Worm (Caenorhabditis elegans) whole organism, young adult: ENCODE data around the gene C16C8.10.
"Not testable (repeated sequence)": the region's sequence is repeated elsewhere in the genome, so short reads cannot be mapped to it uniquely, and the experiment has no call there.

Source experiments
- B0261.1 ChIP-seq: sonication (generic microtip); optimal IDR thresholded peaks from 2 replicates; lab custom pipeline; 2016; ENCODE audit warnings: mild to moderate bottlenecking, missing genetic modification characterization, moderate library complexity, missing compliant biosample characterization
- C17E4.6 ChIP-seq: fragments of 200-800 bp; sonication (Bioruptor generic); IDR thresholded peaks from 2 replicates; pipeline ENCODE4 v1.3.6; 2022; ENCODE audit warnings: missing genetic modification reagents, missing genetic modification characterization, missing compliant biosample characterization
- D2030.7 ChIP-seq: fragments of 200-800 bp; sonication (Bioruptor generic); IDR thresholded peaks from 2 replicates; pipeline ENCODE4 v1.3.6; 2022; ENCODE audit warnings: missing genetic modification reagents, missing genetic modification characterization, missing compliant biosample characterization
- F23B12.7 ChIP-seq: sonication (generic microtip); optimal IDR thresholded peaks from 2 replicates; lab custom pipeline; 2017; ENCODE audit warnings: missing genetic modification characterization, mild to moderate bottlenecking, missing compliant biosample characterization, antibody characterized with exemption, moderate library complexity; ENCODE audit not compliant: insufficient read depth
- F49E8.2 ChIP-seq: sonication (generic microtip); optimal IDR thresholded peaks from 3 replicates; lab custom pipeline; 2017; ENCODE audit warnings: missing genetic modification characterization, mild to moderate bottlenecking, missing compliant biosample characterization, antibody characterized with exemption, moderate library complexity; ENCODE audit not compliant: insufficient read depth
- Y56A3A.18 ChIP-seq: fragments of 200-800 bp; sonication (Bioruptor generic); IDR thresholded peaks from 2 replicates; pipeline ENCODE4 v1.3.6; 2022; ENCODE audit warnings: missing genetic modification reagents, missing genetic modification characterization, missing compliant biosample characterization
- aptf-2 ChIP-seq: fragments of 200-800 bp; sonication (Bioruptor generic); conservative IDR thresholded peaks from 2 replicates; pipeline ENCODE4 v1.3.6; 2022; ENCODE audit warnings: missing genetic modification reagents, missing genetic modification characterization, missing compliant biosample characterization
- athp-1 ChIP-seq: sonication (generic microtip); optimal IDR thresholded peaks from 2 replicates; lab custom pipeline; 2017; ENCODE audit warnings: mild to moderate bottlenecking, missing genetic modification characterization, missing compliant biosample characterization
- attf-3 ChIP-seq: fragments of 200-800 bp; sonication (Bioruptor generic); conservative IDR thresholded peaks from 2 replicates; pipeline ENCODE4 v1.3.6; 2022; ENCODE audit warnings: missing genetic modification reagents, missing genetic modification characterization, missing compliant biosample characterization
- attf-5 ChIP-seq: fragments of 200-800 bp; sonication (Bioruptor generic); optimal IDR thresholded peaks from 2 replicates; lab custom pipeline; 2018; ENCODE audit warnings: mild to moderate bottlenecking, missing genetic modification characterization, missing compliant biosample characterization
- attf-6 ChIP-seq: fragments of 200-800 bp; sonication (Bioruptor generic); IDR thresholded peaks from 2 replicates; pipeline ENCODE4 v1.3.6; 2022; ENCODE audit warnings: missing genetic modification reagents, missing genetic modification characterization, missing compliant biosample characterization
- ceh-100 ChIP-seq: fragments of 200-800 bp; sonication (Bioruptor generic); IDR thresholded peaks from 2 replicates; pipeline ENCODE4 v1.3.6; 2022; ENCODE audit warnings: missing genetic modification reagents, missing genetic modification characterization, missing compliant biosample characterization
- ceh-27 ChIP-seq: fragments of 200-800 bp; sonication (Bioruptor generic); optimal IDR thresholded peaks from 2 replicates; lab custom pipeline; 2018; ENCODE audit warnings: mild to moderate bottlenecking, missing genetic modification characterization, moderate library complexity, missing compliant biosample characterization
- ceh-91 ChIP-seq: fragments of 200-800 bp; sonication (Bioruptor generic); IDR thresholded peaks from 2 replicates; pipeline ENCODE4 v1.3.6; 2022; ENCODE audit warnings: missing genetic modification reagents, missing genetic modification characterization, missing compliant biosample characterization
- dox-1 ChIP-seq: fragments of 200-800 bp; sonication (Bioruptor generic); IDR thresholded peaks from 2 replicates; pipeline ENCODE4 v1.3.6; 2022; ENCODE audit warnings: missing genetic modification reagents, missing genetic modification characterization, missing compliant biosample characterization
- efl-1 ChIP-seq: fragments of 150-350 bp; optimal IDR thresholded peaks from 2 replicates; lab custom pipeline; 2014; ENCODE audit warnings: missing biosample characterization, missing genetic modification reagents, missing genetic modification characterization
- egl-44 ChIP-seq: fragments of 200-800 bp; sonication (Bioruptor generic); IDR thresholded peaks from 2 replicates; pipeline ENCODE4 v1.3.6; 2022; ENCODE audit warnings: missing genetic modification reagents, missing genetic modification characterization, missing compliant biosample characterization
- egrh-3 ChIP-seq: fragments of 200-800 bp; sonication (Bioruptor generic); IDR thresholded peaks from 2 replicates; pipeline ENCODE4 v1.3.6; 2022; ENCODE audit warnings: missing genetic modification reagents, missing genetic modification characterization, missing compliant biosample characterization
- gei-17 ChIP-seq: fragments of 200-800 bp; sonication (Bioruptor generic); optimal IDR thresholded peaks from 2 replicates; lab custom pipeline; 2018; ENCODE audit warnings: mild to moderate bottlenecking, missing genetic modification characterization, missing compliant biosample characterization
- him-1 ChIP-seq: sonication (generic microtip); optimal IDR thresholded peaks from 2 replicates; lab custom pipeline; 2016; ENCODE audit warnings: missing genotype, missing genetic modification reagents, missing genetic modification characterization, missing compliant biosample characterization
- hmg-1.2 ChIP-seq: fragments of 200-800 bp; sonication (Bioruptor generic); IDR thresholded peaks from 2 replicates; pipeline ENCODE4 v1.3.6; 2022; ENCODE audit warnings: missing genetic modification reagents, missing genetic modification characterization, missing compliant biosample characterization
- hrde-1 ChIP-seq: sonication (generic microtip); optimal IDR thresholded peaks from 2 replicates; lab custom pipeline; 2016; ENCODE audit warnings: missing genetic modification characterization, mild to moderate bottlenecking, missing compliant biosample characterization, moderate library complexity, missing genotype, missing genetic modification reagents, borderline replicate concordance
- let-526 ChIP-seq: fragments of 200-800 bp; sonication (Bioruptor generic); IDR thresholded peaks from 2 replicates; pipeline ENCODE4 v1.3.6; 2022; ENCODE audit warnings: missing genetic modification reagents, missing genetic modification characterization, missing compliant biosample characterization
- let-607 ChIP-seq, 2 experiments: fragments of 200-800 bp in 1 of 2; sonication (Bioruptor generic) in 1 of 2; sonication (generic microtip) in 1 of 2; optimal IDR thresholded peaks; 2 replicates each; lab custom pipeline; 2016 to 2018; ENCODE audit warnings: mild to moderate bottlenecking in 2 of 2, missing compliant biosample characterization in 2 of 2, missing genetic modification characterization in 2 of 2, moderate library complexity in 2 of 2, missing genotype in 1 of 2
- lin-26 ChIP-seq: fragments of 200-800 bp; sonication (Bioruptor generic); IDR thresholded peaks from 2 replicates; pipeline ENCODE4 v1.3.6; 2022; ENCODE audit warnings: missing genetic modification reagents, missing genetic modification characterization, missing compliant biosample characterization
- lsl-1 ChIP-seq: fragments of 200-800 bp; sonication (Bioruptor generic); optimal IDR thresholded peaks from 2 replicates; lab custom pipeline; 2018; ENCODE audit warnings: mild to moderate bottlenecking, missing genetic modification characterization, moderate library complexity, missing compliant biosample characterization
- madf-3 ChIP-seq: fragments of 200-800 bp; sonication (Bioruptor generic); IDR thresholded peaks from 2 replicates; pipeline ENCODE4 v1.3.6; 2022; ENCODE audit warnings: missing genetic modification reagents, missing genetic modification characterization, missing compliant biosample characterization
- madf-8 ChIP-seq: fragments of 200-800 bp; sonication (Bioruptor generic); conservative IDR thresholded peaks from 2 replicates; pipeline ENCODE4 v1.3.6; 2022; ENCODE audit warnings: missing genetic modification reagents, missing genetic modification characterization, missing compliant biosample characterization
- mcd-1 ChIP-seq: fragments of 200-800 bp; sonication (Bioruptor generic); IDR thresholded peaks from 2 replicates; pipeline ENCODE4 v1.3.6; 2022; ENCODE audit warnings: missing genetic modification reagents, missing genetic modification characterization, missing compliant biosample characterization
- mxl-1 ChIP-seq: sonication (generic microtip); optimal IDR thresholded peaks from 2 replicates; lab custom pipeline; 2016; ENCODE audit warnings: missing genetic modification characterization, missing compliant biosample characterization
- nfya-1 ChIP-seq: sonication (generic microtip); optimal IDR thresholded peaks from 2 replicates; lab custom pipeline; 2017; ENCODE audit warnings: antibody characterized with exemption, missing compliant biosample characterization, missing genetic modification characterization, borderline replicate concordance; ENCODE audit not compliant: insufficient read depth
- nfyb-1 ChIP-seq: fragments of 200-800 bp; sonication (Bioruptor generic); IDR thresholded peaks from 2 replicates; pipeline ENCODE4 v1.3.6; 2022; ENCODE audit warnings: missing genetic modification reagents, missing genetic modification characterization, missing compliant biosample characterization
- nhr-120 ChIP-seq: fragments of 200-800 bp; sonication (Bioruptor generic); IDR thresholded peaks from 2 replicates; pipeline ENCODE4 v1.3.6; 2022; ENCODE audit warnings: missing genetic modification characterization, missing compliant biosample characterization
- nhr-80 ChIP-seq: sonication (generic microtip); optimal IDR thresholded peaks from 2 replicates; lab custom pipeline; 2016; ENCODE audit warnings: missing genetic modification characterization, missing compliant biosample characterization
- rec-8 ChIP-seq, 2 experiments: sonication (generic microtip); optimal IDR thresholded peaks; 2 replicates each; lab custom pipeline; 2016; ENCODE audit warnings: mild to moderate bottlenecking in 2 of 2, missing genetic modification characterization in 2 of 2, missing genetic modification reagents in 2 of 2, missing genotype in 2 of 2, missing biosample characterization in 1 of 2, missing compliant biosample characterization in 1 of 2, moderate library complexity in 1 of 2
- snpc-4 ChIP-seq, 5 experiments: fragments of 150-350 bp in 1 of 5; sonication (generic microtip) in 4 of 5; optimal IDR thresholded peaks; 2 replicates each; lab custom pipeline; 2014 to 2018; ENCODE audit warnings: missing genetic modification characterization in 5 of 5, missing biosample characterization in 3 of 5, antibody characterized with exemption in 2 of 5, mild to moderate bottlenecking in 2 of 5, missing compliant biosample characterization in 2 of 5, missing genotype in 2 of 5, moderate library complexity in 2 of 5, missing genetic modification reagents in 1 of 5
- tbp1 ChIP-seq: fragments of 200-800 bp; sonication (Bioruptor generic); optimal IDR thresholded peaks from 2 replicates; lab custom pipeline; 2018; ENCODE audit warnings: mild to moderate bottlenecking, missing genetic modification characterization, missing compliant biosample characterization
- zfh-2 ChIP-seq: fragments of 200-800 bp; sonication (Bioruptor generic); conservative IDR thresholded peaks from 2 replicates; pipeline ENCODE4 v1.3.6; 2022; ENCODE audit warnings: missing genetic modification reagents, missing genetic modification characterization, missing compliant biosample characterization
- ztf-18 ChIP-seq: sonication (generic microtip); optimal IDR thresholded peaks from 2 replicates; lab custom pipeline; 2016; ENCODE audit warnings: missing genotype, mild to moderate bottlenecking, missing genetic modification characterization, missing compliant biosample characterization
- ztf-25 ChIP-seq: fragments of 200-800 bp; sonication (Bioruptor generic); IDR thresholded peaks from 2 replicates; pipeline ENCODE4 v1.3.6; 2022; ENCODE audit warnings: missing genetic modification reagents, missing genetic modification characterization, missing compliant biosample characterization

Gene C16C8.10

DNA sequence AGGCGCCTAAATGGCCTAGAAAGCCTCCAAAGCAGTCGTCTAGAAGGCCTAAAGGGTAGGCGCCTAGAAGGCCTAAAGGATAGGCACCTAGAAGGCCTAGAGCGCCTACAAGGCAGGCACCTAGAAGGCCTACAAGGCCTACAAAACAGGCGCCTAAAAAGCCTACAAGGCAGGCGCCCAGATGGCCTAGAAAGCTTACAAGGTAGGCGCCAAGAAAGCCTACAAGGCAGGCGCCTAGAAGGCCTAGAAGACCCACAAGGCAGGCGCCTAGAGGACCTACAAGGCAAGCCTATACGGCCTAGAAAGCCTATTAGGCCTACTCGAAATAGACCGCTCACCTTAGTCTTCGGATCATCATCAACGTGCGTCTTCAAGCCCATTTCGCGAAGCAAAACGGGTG, 37.5 kb upstream of the C16C8.10 start:
- TF ChIP-seq gei-17 (GFP tag; lab: Kevin White, UChicago), result no peak
- no peak for TF ChIP-seq egl-44 (GFP tag; lab: Robert Waterston, UW)
- 0 out of 2 replicates have a peak, but pooled peaks have one; percentile 9 for TF ChIP-seq attf-6 (GFP tag; lab: Robert Waterston, UW)

DNA sequence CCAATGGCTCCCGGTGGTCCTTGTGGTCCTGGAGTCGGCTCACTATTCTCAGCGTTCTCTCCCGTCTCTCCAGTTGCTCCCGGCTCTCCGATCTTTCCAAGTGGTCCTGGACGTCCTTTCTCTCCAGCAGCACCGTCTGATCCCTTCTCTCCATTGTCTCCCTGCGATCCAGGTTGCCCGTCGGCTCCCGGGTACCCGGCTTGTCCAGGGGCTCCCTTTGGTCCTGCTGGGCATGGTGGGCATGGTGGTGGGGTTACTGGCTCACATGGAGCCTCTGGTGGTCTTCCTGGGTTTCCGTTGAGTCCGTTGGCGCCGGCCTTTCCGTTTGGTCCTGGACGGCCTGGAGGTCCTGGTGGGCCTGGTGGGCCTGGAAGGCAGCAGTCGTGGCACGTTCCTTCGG, 35.9 kb upstream of the C16C8.10 start:
- TF ChIP-seq madf-3, result no peak
- TF ChIP-seq zfh-2 (GFP tag; lab: Robert Waterston, UW), result peak; percentile 88
- TF ChIP-seq lin-26, result peak; percentile 58; the same call in 1 of the 2 replicates
- no peak for TF ChIP-seq tbp1 (GFP tag; lab: Kevin White, UChicago)
- TF ChIP-seq Y56A3A.18 (GFP tag; lab: Robert Waterston, UW), result no peak
- 0 out of 2 replicates have a peak, but pooled peaks have one; percentile 26 for TF ChIP-seq nfyb-1 (GFP tag; lab: Robert Waterston, UW)
- TF ChIP-seq nhr-120 (GFP tag; lab: Robert Waterston, UW), result no peak
- TF ChIP-seq egrh-3 (GFP tag; lab: Robert Waterston, UW), result peak; percentile 88
- TF ChIP-seq mcd-1 (GFP tag; lab: Robert Waterston, UW), result 0 out of 2 replicates have a peak, but pooled peaks have one; percentile 14

- TF ChIP-seq ceh-91 (GFP tag; lab: Robert Waterston, UW) (no peak), attf-3 (peak; percentile 85), hrde-1 (no peak), efl-1 (GFP tag; lab: Kevin White, UChicago) (peak; percentile 40)
These were observed 34.9 kb upstream of the C16C8.10 start, which contains the start of gene Y49F6B.9 for ce11 chrII:3499386-3499785. Gene Y49F6B.9 (minus strand): TSS chrII:3499387.

- TF ChIP-seq nhr-80; C17E4.6 (GFP tag; lab: Robert Waterston, UW); dox-1 (GFP tag; lab: Robert Waterston, UW): not testable (repeated sequence)
These were observed 26.3 kb upstream of the C16C8.10 start, which contains the start of gene fbxb-112 for ce11 chrII:3490797-3491196. Gene fbxb-112 (plus strand): TSS chrII:3491097.

DNA sequence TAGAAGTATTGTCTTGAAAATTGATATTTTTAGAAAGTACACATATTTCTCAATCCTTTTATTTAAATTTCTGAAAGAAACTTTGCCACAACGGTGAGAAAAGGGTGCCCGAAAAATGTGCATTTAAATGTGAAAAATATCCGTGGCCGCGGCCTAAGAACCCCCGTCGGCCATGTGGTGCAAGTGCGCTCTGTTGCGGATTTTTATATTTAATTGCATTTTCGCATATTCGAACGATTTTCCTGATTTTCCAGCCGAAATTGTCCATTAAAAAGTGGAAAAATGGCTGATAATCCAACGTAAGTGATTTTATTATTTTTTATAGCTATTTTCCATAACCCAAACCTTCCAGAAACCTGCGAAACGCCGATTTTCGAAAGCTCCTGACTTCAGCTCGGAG, 17.8 kb upstream of the C16C8.10 start, which contains the start of gene smu-2:
Gene smu-2 (plus strand): TSS at position 178 of the 400 bp plus-strand sequence.
- TF ChIP-seq B0261.1 (tag; lab: Kevin White, UChicago) (peak; percentile 1), rec-8 (tag; optimal IDR thresholded peaks at IDR 0.05; lab: Kevin White, UChicago) (peak; percentile 14 to 34), hmg-1.2 (GFP tag; lab: Robert Waterston, UW) (peak; percentile 49; the same call in 1 of the 2 replicates), ztf-25 (GFP tag; lab: Robert Waterston, UW) (0 out of 2 replicates have a peak, but pooled peaks have one; percentile 32), nfya-1 (tag; lab: Kevin White, UChicago) (no peak), F49E8.2 (tag; lab: Kevin White, UChicago) (peak; percentile 1), aptf-2 (GFP tag; lab: Robert Waterston, UW) (peak; percentile 66; the same call in 1 of the 2 replicates), ceh-27 (peak; percentile 72), ceh-100 (GFP tag; lab: Robert Waterston, UW) (no peak), F23B12.7 (no peak), attf-5 (peak; percentile 80), him-1 (tag; lab: Kevin White, UChicago) (peak; percentile 51), D2030.7 (GFP tag; lab: Robert Waterston, UW) (0 out of 2 replicates have a peak, but pooled peaks have one; percentile 15), let-607 (tag; optimal IDR thresholded peaks at IDR 0.05; lab: Kevin White, UChicago) (peak in 1 of 2 experiments; percentile 18), madf-8 (GFP tag; lab: Robert Waterston, UW) (peak; percentile 39), lsl-1 (GFP tag; lab: Kevin White, UChicago) (peak; percentile 50), snpc-4 (GFP tag; optimal IDR thresholded peaks at IDR 0.05; lab: Kevin White, UChicago) (no peak), snpc-4 (tag; optimal IDR thresholded peaks at IDR 0.05; lab: Kevin White, UChicago) (peak in 1 of 4 experiments; percentile 23), let-526 (GFP tag; lab: Robert Waterston, UW) (0 out of 2 replicates have a peak, but pooled peaks have one; percentile 42), athp-1 (tag; lab: Kevin White, UChicago) (peak; percentile 70), mxl-1 (no peak), ztf-18 (peak; percentile 13), nhr-120 (GFP tag; lab: Robert Waterston, UW) (no peak)
